Worm (Caenorhabditis elegans): ENCODE measurements around the gene Y57G11C.38.

ce11 chrIV:14816288-14816687 lies 46.0 kb upstream of the Y57G11C.38 start, which contains the start of gene Y57G11C.46:
- no peak for TF ChIP-seq nhr-11 (tag; optimal IDR thresholded peaks at IDR 0.05)
- no peak for TF ChIP-seq mdl-1 (tag; optimal IDR thresholded peaks at IDR 0.05)
- no peak for TF ChIP-seq nhr-76 (tag; optimal IDR thresholded peaks at IDR 0.05)
- no peak for TF ChIP-seq elt-2 (tag; optimal IDR thresholded peaks at IDR 0.05)
- TF ChIP-seq elt-1 (tag; optimal IDR thresholded peaks at IDR 0.05), result no peak
- TF ChIP-seq unc-62 (GFP tag; optimal IDR thresholded peaks at IDR 0.05), result no peak
- no peak for TF ChIP-seq nhr-28 (tag; optimal IDR thresholded peaks at IDR 0.05)
- TF ChIP-seq nfya-1 (tag; optimal IDR thresholded peaks at IDR 0.05; ENCODE audit: insufficient read depth), result no peak
- no peak for TF ChIP-seq snpc-4 (tag; optimal IDR thresholded peaks at IDR 0.05)
- TF ChIP-seq egl-27 (tag; optimal IDR thresholded peaks at IDR 0.05), result no peak
- no peak for TF ChIP-seq sea-2 (GFP tag; optimal IDR thresholded peaks at IDR 0.05)
- no peak for TF ChIP-seq skn-1 (tag; optimal IDR thresholded peaks at IDR 0.05)

All from whole organism, L3 larva.